In the genomic region with DNA sequence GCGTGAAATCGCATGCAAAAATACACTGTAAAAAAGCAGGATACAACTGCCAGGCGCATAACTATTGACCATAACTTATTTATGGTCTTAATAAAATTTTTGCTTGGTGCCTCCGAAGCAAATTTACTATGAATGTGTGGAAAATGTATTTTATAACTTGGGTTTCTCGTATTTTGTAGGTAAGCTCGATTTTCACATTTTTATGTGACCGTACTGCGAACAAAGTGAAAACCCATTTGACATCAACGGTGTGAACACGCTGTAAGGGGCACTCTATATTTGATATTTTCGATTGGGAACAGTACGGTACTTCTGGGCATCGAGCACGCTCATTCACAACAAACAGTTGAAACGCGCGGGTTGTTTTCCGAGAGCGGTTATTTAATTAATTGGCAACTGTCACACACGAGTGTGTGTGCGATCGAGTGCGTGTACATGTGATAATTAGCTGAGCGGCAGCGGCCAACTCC, we compare ENCODE assay signal across 1 fruit fly cellular context.
TF ChIP-seq lines count a peak whose summit lies in the region.

A gene (minus strand): TSS at position 156 of the 470 bp plus-strand sequence.
A gene (plus strand): TSS at position 300 of the 470 bp plus-strand sequence.

TF ChIP-seq in whole organism, embryonic, 481 proteins besides CTCF, POLR2A, EP300 and RAD21 (continued from another document and continues in another):
- TF ChIP-seq Doc2 (GFP tag; IDR thresholded peaks at IDR 0.05; lab: Robert Waterston, UW) (0 out of 2 replicates have a peak, but pooled peaks have one; percentile 12), CG6813 (GFP tag; optimal IDR thresholded peaks at IDR 0.05; lab: Kevin White, UChicago) (peak; percentile 60), Taf1 (GFP tag; IDR thresholded peaks at IDR 0.05; lab: Robert Waterston, UW) (peak; percentile 73), CG7271 (tag; optimal IDR thresholded peaks at IDR 0.05; lab: Kevin White, UChicago) (no peak), klu (GFP tag; IDR thresholded peaks at IDR 0.05; lab: Robert Waterston, UW) (peak; percentile 85), CG3281 (GFP tag; optimal IDR thresholded peaks at IDR 0.05; lab: Kevin White, UChicago) (peak; percentile 75), CG2116 (GFP tag; optimal IDR thresholded peaks at IDR 0.05; lab: Kevin White, UChicago) (peak; percentile 63), zen2 (GFP tag; IDR thresholded peaks at IDR 0.05; lab: Robert Waterston, UW; ENCODE audit: partially characterized antibody) (no peak), knrl (GFP tag; IDR thresholded peaks at IDR 0.05; lab: Robert Waterston, UW; ENCODE audit: partially characterized antibody) (peak; percentile 61; the same call in 2 of the 3 replicates), ERR (GFP tag; optimal IDR thresholded peaks at IDR 0.05; lab: Kevin White, UChicago) (peak; percentile 65), CG11560 (tag; IDR thresholded peaks at IDR 0.05; lab: Robert Waterston, UW) (peak; percentile 81), lab (GFP tag; optimal IDR thresholded peaks at IDR 0.05; lab: Kevin White, UChicago) (peak; percentile 79), toy (GFP tag; IDR thresholded peaks at IDR 0.05; lab: Robert Waterston, UW) (peak; percentile 14; the same call in 1 of the 2 replicates), CG7745 (tag; optimal IDR thresholded peaks at IDR 0.05; lab: Kevin White, UChicago) (peak; percentile 95), CG12219 (GFP tag; optimal IDR thresholded peaks at IDR 0.05; lab: Kevin White, UChicago) (peak; percentile 68), CG1233 (GFP tag; optimal IDR thresholded peaks at IDR 0.05; lab: Kevin White, UChicago) (peak; percentile 58), cwo (GFP tag; optimal IDR thresholded peaks at IDR 0.05; lab: Kevin White, UChicago) (peak; percentile 43), CG32532 (GFP tag; IDR thresholded peaks at IDR 0.05; lab: Robert Waterston, UW) (peak; percentile 85), CG34376 (GFP tag; optimal IDR thresholded peaks at IDR 0.05; lab: Kevin White, UChicago) (peak; percentile 44), CG9215 (GFP tag; IDR thresholded peaks at IDR 0.05; lab: Robert Waterston, UW) (peak; percentile 90), CG9797 (GFP tag; optimal IDR thresholded peaks at IDR 0.05; lab: Kevin White, UChicago) (peak; percentile 100), CG10321 (GFP tag; IDR thresholded peaks at IDR 0.05; lab: Robert Waterston, UW) (0 out of 2 replicates have a peak, but pooled peaks have one; percentile 9), disco-r (GFP tag; optimal IDR thresholded peaks at IDR 0.05; lab: Kevin White, UChicago) (peak; percentile 72), Sry-δ (GFP tag; optimal IDR thresholded peaks at IDR 0.05; lab: Kevin White, UChicago) (peak; percentile 78), CG7786 (GFP tag; optimal IDR thresholded peaks at IDR 0.05; lab: Kevin White, UChicago) (peak; percentile 92), MBD-R2 (GFP tag; IDR thresholded peaks at IDR 0.05; lab: Robert Waterston, UW) (peak; percentile 67; the same call in 1 of the 2 replicates), CG10654 (GFP tag; optimal IDR thresholded peaks at IDR 0.05; lab: Kevin White, UChicago) (peak; percentile 81), CG12942 (GFP tag; optimal IDR thresholded peaks at IDR 0.05; lab: Kevin White, UChicago) (peak; percentile 89), Ravus (GFP tag; IDR thresholded peaks at IDR 0.05; lab: Robert Waterston, UW) (peak; percentile 20; the same call in 1 of the 2 replicates), CG2199 (GFP tag; IDR thresholded peaks at IDR 0.05; lab: Robert Waterston, UW) (no peak; the same call in 2 of the 3 replicates), bab2 (GFP tag; optimal IDR thresholded peaks at IDR 0.05; lab: Kevin White, UChicago) (peak; percentile 90), sob (GFP tag; IDR thresholded peaks at IDR 0.05; lab: Robert Waterston, UW) (peak; percentile 82), wor (GFP tag; IDR thresholded peaks at IDR 0.05; lab: Robert Waterston, UW) (peak; percentile 61), CG2889 (GFP tag; IDR thresholded peaks at IDR 0.05; lab: Robert Waterston, UW) (peak; percentile 63; the same call in 2 of the 3 replicates), Bgb (GFP tag; IDR thresholded peaks at IDR 0.05; lab: Robert Waterston, UW; ENCODE audit: partially characterized antibody) (peak; percentile 63; the same call in 1 of the 2 replicates), dimm (GFP tag; IDR thresholded peaks at IDR 0.05; lab: Robert Waterston, UW) (peak; percentile 68), Dip3 (GFP tag; optimal IDR thresholded peaks at IDR 0.05; lab: Kevin White, UChicago) (peak; percentile 93), CG6854 (GFP tag; optimal IDR thresholded peaks at IDR 0.05; lab: Kevin White, UChicago) (no peak), CG13624 (GFP tag; optimal IDR thresholded peaks at IDR 0.05; lab: Kevin White, UChicago) (peak; percentile 94), Oaz (GFP tag; IDR thresholded peaks at IDR 0.05; lab: Robert Waterston, UW) (peak; percentile 67; the same call in 1 of the 2 replicates), CG4820 (GFP tag; optimal IDR thresholded peaks at IDR 0.05; lab: Kevin White, UChicago) (peak; percentile 88), CG42726 (GFP tag; IDR thresholded peaks at IDR 0.05; lab: Robert Waterston, UW; ENCODE audit: partially characterized antibody) (peak; percentile 60; the same call in 1 of the 2 replicates), CG16779 (GFP tag; IDR thresholded peaks at IDR 0.05; lab: Robert Waterston, UW) (no peak), trem (tag; optimal IDR thresholded peaks at IDR 0.05; lab: Kevin White, UChicago) (peak; percentile 91), crc (GFP tag; optimal IDR thresholded peaks at IDR 0.05; lab: Kevin White, UChicago) (peak; percentile 70), crp (GFP tag; optimal IDR thresholded peaks at IDR 0.05; lab: Kevin White, UChicago) (peak in 1 of 2 experiments; percentile 56), HHEX (GFP tag; optimal IDR thresholded peaks at IDR 0.05; lab: Kevin White, UChicago) (peak; percentile 54), CG6654 (GFP tag; optimal IDR thresholded peaks at IDR 0.05; lab: Kevin White, UChicago) (peak; percentile 22), ind (GFP tag; optimal IDR thresholded peaks at IDR 0.05; lab: Kevin White, UChicago) (peak; percentile 89), Deaf1 (tag; optimal IDR thresholded peaks at IDR 0.05; lab: Kevin White, UChicago) (peak; percentile 54), BtbVII (GFP tag; optimal IDR thresholded peaks at IDR 0.05; lab: Kevin White, UChicago) (peak; percentile 51), sna (GFP tag; IDR thresholded peaks at IDR 0.05; lab: Robert Waterston, UW; ENCODE audit: partially characterized antibody) (no peak), CG15514 (GFP tag; optimal IDR thresholded peaks at IDR 0.05; lab: Kevin White, UChicago) (peak; percentile 84), Lhr (GFP tag; optimal IDR thresholded peaks at IDR 0.05; lab: Kevin White, UChicago) (peak; percentile 87), ken (GFP tag; IDR thresholded peaks at IDR 0.05; lab: Robert Waterston, UW) (peak; percentile 83), CG15269 (tag; optimal IDR thresholded peaks at IDR 0.05; lab: Kevin White, UChicago) (peak; percentile 81), Hr3 (GFP tag; optimal IDR thresholded peaks at IDR 0.05; lab: Kevin White, UChicago) (peak; percentile 90), Nf-YA (GFP tag; IDR thresholded peaks at IDR 0.05; lab: Robert Waterston, UW) (no peak), chn (GFP tag; optimal IDR thresholded peaks at IDR 0.05; lab: Kevin White, UChicago) (peak; percentile 91), D19A (tag; optimal IDR thresholded peaks at IDR 0.05; lab: Kevin White, UChicago) (peak; percentile 68), CG31441 (GFP tag; IDR thresholded peaks at IDR 0.05; lab: Robert Waterston, UW) (peak; percentile 73), run (tag; optimal IDR thresholded peaks at IDR 0.05; lab: Kevin White, UChicago) (peak; percentile 6), CG11085 (GFP tag; IDR thresholded peaks at IDR 0.05; lab: Robert Waterston, UW) (peak; percentile 76), sd (tag; optimal IDR thresholded peaks at IDR 0.05; lab: Kevin White, UChicago) (peak; percentile 76), tap (tag; optimal IDR thresholded peaks at IDR 0.05; lab: Kevin White, UChicago) (peak; percentile 19), sens-2 (GFP tag; IDR thresholded peaks at IDR 0.05; lab: Robert Waterston, UW) (peak; percentile 65), CG16863 (GFP tag; optimal IDR thresholded peaks at IDR 0.05; lab: Kevin White, UChicago) (peak; percentile 89), nau (GFP tag; optimal IDR thresholded peaks at IDR 0.05; lab: Kevin White, UChicago) (no peak), jumu (GFP tag; optimal IDR thresholded peaks at IDR 0.05; lab: Kevin White, UChicago) (peak; percentile 94), gsb (GFP tag; IDR thresholded peaks at IDR 0.05; lab: Robert Waterston, UW) (0 out of 2 replicates have a peak, but pooled peaks have one; percentile 28), CG2129 (GFP tag; IDR thresholded peaks at IDR 0.05; lab: Robert Waterston, UW; ENCODE audit: partially characterized antibody) (no peak), CG7357 (GFP tag; IDR thresholded peaks at IDR 0.05; lab: Robert Waterston, UW) (peak; percentile 99), D (optimal IDR thresholded peaks at IDR 0.05; lab: Kevin White, UChicago) (peak; percentile 73), D (GFP tag; optimal IDR thresholded peaks at IDR 0.05; lab: Kevin White, UChicago) (peak; percentile 61), CG3163 (GFP tag; optimal IDR thresholded peaks at IDR 0.05; lab: Kevin White, UChicago) (peak; percentile 81), HLH3B (GFP tag; IDR thresholded peaks at IDR 0.05; lab: Robert Waterston, UW) (peak; percentile 83), CG3726 (GFP tag; IDR thresholded peaks at IDR 0.05; lab: Robert Waterston, UW) (peak; percentile 75; the same call in 2 of the 3 replicates), caup (GFP tag; optimal IDR thresholded peaks at IDR 0.05; lab: Kevin White, UChicago; ENCODE audit: severe bottlenecking) (peak; percentile 57), CG5245 (GFP tag; optimal IDR thresholded peaks at IDR 0.05; lab: Kevin White, UChicago) (peak; percentile 63), CG43689 (GFP tag; IDR thresholded peaks at IDR 0.05; lab: Robert Waterston, UW) (no peak), Vsx1 (GFP tag; optimal IDR thresholded peaks at IDR 0.05; lab: Kevin White, UChicago) (peak; percentile 98), tgo (GFP tag; IDR thresholded peaks at IDR 0.05; lab: Robert Waterston, UW) (peak; percentile 83), CG12299 (tag; optimal IDR thresholded peaks at IDR 0.05; lab: Kevin White, UChicago) (peak; percentile 80), CG8944 (GFP tag; optimal IDR thresholded peaks at IDR 0.05; lab: Kevin White, UChicago) (peak; percentile 93), CG11093 (GFP tag; IDR thresholded peaks at IDR 0.05; lab: Robert Waterston, UW) (peak; percentile 63; the same call in 1 of the 3 replicates), gt (GFP tag; IDR thresholded peaks at IDR 0.05; lab: Robert Waterston, UW) (peak; percentile 50), Sox102F (GFP tag; optimal IDR thresholded peaks at IDR 0.05; lab: Kevin White, UChicago) (peak; percentile 83), dati (GFP tag; IDR thresholded peaks at IDR 0.05; lab: Robert Waterston, UW) (no peak), Gsc (GFP tag; IDR thresholded peaks at IDR 0.05; lab: Robert Waterston, UW) (peak; percentile 62; the same call in 1 of the 2 replicates), ci (GFP tag; IDR thresholded peaks at IDR 0.05; lab: Robert Waterston, UW) (peak; percentile 75), eve (GFP tag; optimal IDR thresholded peaks at IDR 0.05; lab: Kevin White, UChicago) (peak in 1 of 2 experiments; percentile 12), sr (GFP tag; IDR thresholded peaks at IDR 0.05; lab: Robert Waterston, UW) (no peak), insv (GFP tag; optimal IDR thresholded peaks at IDR 0.05; lab: Kevin White, UChicago) (peak in 1 of 2 experiments; percentile 62), Dbx (GFP tag; IDR thresholded peaks at IDR 0.05; lab: Robert Waterston, UW) (peak; percentile 89), Fer2 (tag; optimal IDR thresholded peaks at IDR 0.05; lab: Kevin White, UChicago) (peak; percentile 62), cg (GFP tag; optimal IDR thresholded peaks at IDR 0.05; lab: Kevin White, UChicago) (peak; percentile 78), CG15073 (GFP tag; optimal IDR thresholded peaks at IDR 0.05; lab: Kevin White, UChicago) (no peak), CG17385 (GFP tag; optimal IDR thresholded peaks at IDR 0.05; lab: Kevin White, UChicago) (peak; percentile 53), Bteb2 (GFP tag; optimal IDR thresholded peaks at IDR 0.05; lab: Kevin White, UChicago) (peak; percentile 82), scrt (GFP tag; optimal IDR thresholded peaks at IDR 0.05; lab: Kevin White, UChicago) (peak; percentile 64), CG1832 (GFP tag; optimal IDR thresholded peaks at IDR 0.05; lab: Kevin White, UChicago) (no peak), Adf1 (GFP tag; IDR thresholded peaks at IDR 0.05; lab: Robert Waterston, UW) (peak; percentile 56), CG8924 (tag; optimal IDR thresholded peaks at IDR 0.05; lab: Kevin White, UChicago) (peak; percentile 83), kni (GFP tag; optimal IDR thresholded peaks at IDR 0.05; lab: Kevin White, UChicago) (peak; percentile 42), Dfd (GFP tag; optimal IDR thresholded peaks at IDR 0.05; lab: Kevin White, UChicago) (peak in 1 of 2 experiments; percentile 76), Neu2 (GFP tag; optimal IDR thresholded peaks at IDR 0.05; lab: Kevin White, UChicago; ENCODE audit: borderline replicate concordance) (peak; percentile 74), Sox100B (GFP tag; optimal IDR thresholded peaks at IDR 0.05; lab: Kevin White, UChicago) (peak; percentile 31), HLHmδ (GFP tag; optimal IDR thresholded peaks at IDR 0.05; lab: Kevin White, UChicago) (peak; percentile 90), CG18262 (tag; optimal IDR thresholded peaks at IDR 0.05; lab: Kevin White, UChicago) (peak; percentile 78), CG2875 (GFP tag; optimal IDR thresholded peaks at IDR 0.05; lab: Kevin White, UChicago) (peak; percentile 38), CG6254 (GFP tag; optimal IDR thresholded peaks at IDR 0.05; lab: Kevin White, UChicago) (peak; percentile 16), CG17328 (GFP tag; IDR thresholded peaks at IDR 0.05; lab: Robert Waterston, UW) (peak; percentile 84), vnd (GFP tag; IDR thresholded peaks at IDR 0.05; lab: Robert Waterston, UW; ENCODE audit: partially characterized antibody) (no peak), luna (GFP tag; optimal IDR thresholded peaks at IDR 0.05; lab: Kevin White, UChicago) (peak; percentile 83), H15 (GFP tag; IDR thresholded peaks at IDR 0.05; lab: Robert Waterston, UW) (peak; percentile 81), CG11695 (GFP tag; IDR thresholded peaks at IDR 0.05; lab: Robert Waterston, UW) (peak; percentile 75), slp2 (GFP tag; optimal IDR thresholded peaks at IDR 0.05; lab: Kevin White, UChicago) (peak; percentile 90), CG11456 (GFP tag; IDR thresholded peaks at IDR 0.05; lab: Robert Waterston, UW) (peak; percentile 88), CG5180 (GFP tag; optimal IDR thresholded peaks at IDR 0.05; lab: Kevin White, UChicago) (peak; percentile 58), Opbp (GFP tag; IDR thresholded peaks at IDR 0.05; lab: Robert Waterston, UW; ENCODE audit: partially characterized antibody) (0 out of 3 replicates have a peak, but pooled peaks have one; percentile 33)
